Worm (Caenorhabditis elegans): Measurements from ENCODE around the gene sfxn-1.5.

DNA sequence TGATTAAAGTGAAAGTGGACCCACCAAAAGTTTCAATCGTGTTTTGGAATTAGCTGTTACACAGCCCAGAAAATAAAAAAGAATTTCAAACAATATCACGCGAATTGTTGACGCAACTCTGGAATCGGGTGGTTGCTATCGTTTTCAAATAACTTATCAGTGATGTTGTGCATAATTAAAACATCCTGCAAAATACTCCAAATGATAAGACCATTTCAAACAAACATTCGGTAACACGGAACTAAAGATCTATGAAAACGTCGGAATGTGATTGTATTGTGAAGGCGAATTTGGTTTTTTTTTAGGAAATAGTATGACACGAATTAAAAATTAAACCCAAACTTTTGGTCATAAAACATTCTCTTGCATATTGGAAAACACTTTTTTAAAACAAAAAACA, 32.9 kb downstream of the sfxn-1.5 start, which contains the start of gene spp-30:
- TF ChIP-seq nhr-237 (tag; optimal IDR thresholded peaks at IDR 0.05) = no peak
- TF ChIP-seq nhr-2 (tag; optimal IDR thresholded peaks at IDR 0.05) = no peak
- no peak for TF ChIP-seq ceh-39 (tag; optimal IDR thresholded peaks at IDR 0.05)
- TF ChIP-seq nhr-12 (tag; optimal IDR thresholded peaks at IDR 0.05) = no peak
- TF ChIP-seq sptf-1 (tag; optimal IDR thresholded peaks at IDR 0.05) = no peak
- no peak for TF ChIP-seq elt-3 (tag; optimal IDR thresholded peaks at IDR 0.05)
- no peak for TF ChIP-seq ztf-11 (tag; optimal IDR thresholded peaks at IDR 0.05)
- no peak for TF ChIP-seq tbx-8 (GFP tag; optimal IDR thresholded peaks at IDR 0.05)
- TF ChIP-seq drap-1 (GFP tag; optimal IDR thresholded peaks at IDR 0.05) = no peak
- TF ChIP-seq unc-62 (GFP tag; optimal IDR thresholded peaks at IDR 0.05) = no peak
- no peak for TF ChIP-seq nhr-28 (tag; optimal IDR thresholded peaks at IDR 0.05)

Measured in whole organism, mixed stage, embryonic.